Fruit fly (Drosophila melanogaster) whole organism: ENCODE data around the gene Cyp313a4.

Experiments
- CG8478 ChIP-seq: fragments of >200 bp; optimal IDR thresholded peaks from 2 replicates; lab custom pipeline; 2018; ENCODE audit warnings: inconsistent platforms
- psq ChIP-seq: fragments of >200 bp; optimal IDR thresholded peaks from 2 replicates; lab custom pipeline; 2017
- usp ChIP-seq: fragments of >200 bp; optimal IDR thresholded peaks from 2 replicates; lab custom pipeline; 2017; ENCODE audit warnings: missing biosample characterization, missing genetic modification characterization, mixed read lengths

DNA sequence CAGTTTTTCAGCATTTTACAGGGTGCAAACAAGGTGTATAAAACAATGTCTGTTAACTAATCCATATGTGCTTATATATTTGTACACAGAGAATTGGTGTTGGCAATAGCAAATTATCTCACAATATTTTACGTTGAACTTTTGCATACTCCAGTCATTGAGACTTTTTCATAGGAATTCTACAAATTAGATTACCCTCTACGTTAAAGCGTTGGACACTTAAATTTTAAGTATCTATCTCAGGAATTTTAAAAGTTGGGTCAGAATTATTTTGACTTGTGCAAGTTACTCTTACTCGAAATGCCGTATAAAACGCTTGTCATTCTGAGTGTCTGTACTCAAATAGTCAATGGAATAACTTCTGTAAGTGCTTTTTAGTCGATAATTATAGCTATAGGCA, 48.1 kb downstream of the Cyp313a4 start, which contains the start of gene CG18530:
- TF ChIP-seq usp (GFP tag; lab: Kevin White, UChicago) (no peak), CG8478 (no peak), psq (no peak)
